Worm (Caenorhabditis elegans): ENCODE results near the gene ZK637.4.

The ZK637.4 gene

ce11 chrIII:8850482-8851047 is 43.0 kb upstream of the ZK637.4 start, which contains the start of gene F44E2.9 (continued):
- TF ChIP-seq aptf-2 (GFP tag; conservative IDR thresholded peaks at IDR 0.05): no peak
- TF ChIP-seq rec-8 (tag; optimal IDR thresholded peaks at IDR 0.05): no peak
- TF ChIP-seq lin-35 (GFP tag; optimal IDR thresholded peaks at IDR 0.05): peak in 2 of 3 experiments; percentile 28 to 75
- TF ChIP-seq ztf-3 (GFP tag; optimal IDR thresholded peaks at IDR 0.05): no peak
- no peak for TF ChIP-seq T07F8.4 (tag; optimal IDR thresholded peaks at IDR 0.05)
- TF ChIP-seq ccch-3 (GFP tag; optimal IDR thresholded peaks at IDR 0.05): no peak
- peak; percentile 74 for TF ChIP-seq unc-130 (GFP tag; optimal IDR thresholded peaks at IDR 0.05)
- no peak for TF ChIP-seq lsy-27 (tag; optimal IDR thresholded peaks at IDR 0.05; ENCODE audit: borderline replicate concordance, insufficient read depth)
- no peak for TF ChIP-seq lin-40 (tag; optimal IDR thresholded peaks at IDR 0.05)
- peak; percentile 68 for TF ChIP-seq ceh-27 (GFP tag; optimal IDR thresholded peaks at IDR 0.05)
- no peak for TF ChIP-seq F57C9.4 (tag; optimal IDR thresholded peaks at IDR 0.05)
- TF ChIP-seq aptf-3 (GFP tag; IDR thresholded peaks at IDR 0.05): no peak
- TF ChIP-seq lag-1 (GFP tag; IDR thresholded peaks at IDR 0.05): no peak
- no peak for TF ChIP-seq hlh-26 (GFP tag; conservative IDR thresholded peaks at IDR 0.05)
- TF ChIP-seq B0019.2 (GFP tag; conservative IDR thresholded peaks at IDR 0.05): no peak
- no peak for TF ChIP-seq nhr-120 (GFP tag; IDR thresholded peaks at IDR 0.05)
- TF ChIP-seq B0336.3 (GFP tag; IDR thresholded peaks at IDR 0.05): no peak
- TF ChIP-seq ceh-100 (GFP tag; IDR thresholded peaks at IDR 0.05): no peak
- TF ChIP-seq zfh-2 (GFP tag; conservative IDR thresholded peaks at IDR 0.05): no peak
- no peak for TF ChIP-seq attf-3 (GFP tag; conservative IDR thresholded peaks at IDR 0.05)
- 0 out of 2 replicates have a peak, but pooled peaks have one; percentile 38 for TF ChIP-seq ekl-4 (GFP tag; IDR thresholded peaks at IDR 0.05)
- no peak for TF ChIP-seq egl-44 (GFP tag; IDR thresholded peaks at IDR 0.05)
- TF ChIP-seq nhr-90 (tag; optimal IDR thresholded peaks at IDR 0.05): no peak
- no peak for TF ChIP-seq C17E4.6 (GFP tag; IDR thresholded peaks at IDR 0.05)
- TF ChIP-seq D2030.7 (GFP tag; IDR thresholded peaks at IDR 0.05): peak; percentile 74
- TF ChIP-seq mxl-1 (tag; optimal IDR thresholded peaks at IDR 0.05): no peak
- no peak for TF ChIP-seq cebp-1 (GFP tag; IDR thresholded peaks at IDR 0.05)
- peak; percentile 33 for TF ChIP-seq cebp-1 (tag; optimal IDR thresholded peaks at IDR 0.05)
- no peak for TF ChIP-seq lin-26 (GFP tag; IDR thresholded peaks at IDR 0.05)
- TF ChIP-seq akir-1 (GFP tag; optimal IDR thresholded peaks at IDR 0.05): no peak
- peak; percentile 54; the same call in 1 of the 2 replicates for TF ChIP-seq F33H1.4 (GFP tag; IDR thresholded peaks at IDR 0.05)
- no peak for TF ChIP-seq athp-1 (tag; optimal IDR thresholded peaks at IDR 0.05)
- TF ChIP-seq B0035.1 (tag; optimal IDR thresholded peaks at IDR 0.05): no peak
- TF ChIP-seq nhr-80 (tag; optimal IDR thresholded peaks at IDR 0.05): peak; percentile 10
- peak; percentile 76 for TF ChIP-seq efl-1 (GFP tag; optimal IDR thresholded peaks at IDR 0.05)
- TF ChIP-seq snpc-3.4 (tag; optimal IDR thresholded peaks at IDR 0.05): no peak
- TF ChIP-seq madf-6 (GFP tag; IDR thresholded peaks at IDR 0.05): peak; percentile 78

ce11 chrIII:8851961-8852360 is 41.6 kb upstream of the ZK637.4 start, which contains the start of gene plg-1:
plg-1 (plus strand) TSS chrIII:8852261.
- TF ChIP-seq B0261.1 (tag; optimal IDR thresholded peaks at IDR 0.05): no peak
- no peak for TF ChIP-seq F22D6.2 (tag; optimal IDR thresholded peaks at IDR 0.05)
